Fruit fly (Drosophila melanogaster) whole organism, embryonic: ENCODE results near the gene stet.
A peak's percentile ranks its signal among the peaks of the same experiment; 100 is the strongest.

Experiments
- CG11093 ChIP-seq: fragments of 200-800 bp; sonication (Bioruptor generic); IDR thresholded peaks from 3 replicates; pipeline ENCODE4 v1.3.6; 2022; ENCODE audit warnings: missing biosample characterization, missing genetic modification characterization
- CG11504 ChIP-seq: fragments of 200-800 bp; sonication (Bioruptor generic); optimal IDR thresholded peaks from 3 replicates; lab custom pipeline; 2019; ENCODE audit warnings: missing biosample characterization, mild to moderate bottlenecking, missing genetic modification characterization, moderate library complexity
- CG11696 ChIP-seq: fragments of 200-800 bp; sonication (Bioruptor generic); IDR thresholded peaks from 2 replicates; pipeline ENCODE4 v1.3.6; 2022; ENCODE audit warnings: missing biosample characterization, missing genetic modification characterization
- CG11723 ChIP-seq: fragments of 200-800 bp; sonication (Bioruptor generic); optimal IDR thresholded peaks from 2 replicates; lab custom pipeline; 2017; ENCODE audit warnings: missing biosample characterization, mild to moderate bottlenecking, missing genetic modification characterization
- CG12071 ChIP-seq: fragments of 200-800 bp; sonication (Bioruptor generic); optimal IDR thresholded peaks from 3 replicates; lab custom pipeline; 2018; ENCODE audit warnings: missing biosample characterization, mild to moderate bottlenecking, missing genetic modification characterization
- CG12219 ChIP-seq: fragments of 200-800 bp; sonication (Bioruptor generic); optimal IDR thresholded peaks from 3 replicates; lab custom pipeline; 2018; ENCODE audit warnings: missing biosample characterization, mild to moderate bottlenecking, missing genetic modification characterization
- CG12391 ChIP-seq: fragments of 200-800 bp; sonication (Bioruptor generic); optimal IDR thresholded peaks from 3 replicates; lab custom pipeline; 2018; ENCODE audit warnings: missing biosample characterization, mild to moderate bottlenecking, missing genetic modification characterization, moderate library complexity
- CG12942 ChIP-seq: fragments of 200-800 bp; sonication (Bioruptor generic); optimal IDR thresholded peaks from 3 replicates; lab custom pipeline; 2016; ENCODE audit warnings: missing biosample characterization, missing genetic modification characterization
- CG13296 ChIP-seq: fragments of 200-800 bp; sonication (Bioruptor generic); optimal IDR thresholded peaks from 3 replicates; lab custom pipeline; 2018; ENCODE audit warnings: missing biosample characterization, mild to moderate bottlenecking, missing genetic modification characterization
- CG14710 ChIP-seq: fragments of 200-800 bp; sonication (Bioruptor generic); optimal IDR thresholded peaks from 3 replicates; lab custom pipeline; 2019; ENCODE audit warnings: missing biosample characterization, mild to moderate bottlenecking, missing genetic modification characterization, moderate library complexity
- CG15269 ChIP-seq: fragments of 200-800 bp; sonication (Bioruptor generic); optimal IDR thresholded peaks from 2 replicates; lab custom pipeline; 2018; ENCODE audit warnings: missing biosample characterization, mild to moderate bottlenecking, missing genetic modification characterization, moderate library complexity
- CG15514 ChIP-seq: fragments of 200-800 bp; sonication (Bioruptor generic); optimal IDR thresholded peaks from 3 replicates; lab custom pipeline; 2017; ENCODE audit warnings: missing biosample characterization, missing genetic modification characterization, mild to moderate bottlenecking, moderate library complexity, missing genetic modification reagents
- CG17328 ChIP-seq: fragments of 200-800 bp; sonication (Bioruptor generic); IDR thresholded peaks from 2 replicates; pipeline ENCODE4 v1.3.6; 2022; ENCODE audit warnings: missing biosample characterization, missing genetic modification characterization
- CG17568 ChIP-seq: fragments of 200-800 bp; sonication (Bioruptor generic); optimal IDR thresholded peaks from 2 replicates; lab custom pipeline; 2018; ENCODE audit warnings: missing biosample characterization, mild to moderate bottlenecking, missing genetic modification characterization, moderate library complexity
- CG18764 ChIP-seq: fragments of 200-800 bp; sonication (Bioruptor generic); optimal IDR thresholded peaks from 3 replicates; lab custom pipeline; 2016; ENCODE audit warnings: missing biosample characterization, missing genetic modification characterization
- CG2199 ChIP-seq: fragments of 200-800 bp; sonication (Bioruptor generic); IDR thresholded peaks from 3 replicates; pipeline ENCODE4 v1.3.6; 2022; ENCODE audit warnings: missing biosample characterization, missing genetic modification characterization
- CG4282 ChIP-seq: fragments of 200-800 bp; sonication (Bioruptor generic); optimal IDR thresholded peaks from 2 replicates; lab custom pipeline; 2016; ENCODE audit warnings: missing biosample characterization, missing genetic modification characterization
- CG6654 ChIP-seq: fragments of 200-800 bp; sonication (Bioruptor generic); optimal IDR thresholded peaks from 2 replicates; lab custom pipeline; 2017; ENCODE audit warnings: missing biosample characterization, mild to moderate bottlenecking, missing genetic modification characterization
- CG6683 ChIP-seq: fragments of 200-800 bp; sonication (Bioruptor generic); optimal IDR thresholded peaks from 2 replicates; lab custom pipeline; 2017; ENCODE audit warnings: missing biosample characterization, mild to moderate bottlenecking, missing genetic modification characterization, missing genetic modification reagents
- CG6813 ChIP-seq: fragments of 200-800 bp; sonication (Bioruptor generic); optimal IDR thresholded peaks from 2 replicates; lab custom pipeline; 2017; ENCODE audit warnings: missing biosample characterization, missing genetic modification characterization, mild to moderate bottlenecking, moderate library complexity, missing genetic modification reagents
- CG7928 ChIP-seq: fragments of 200-800 bp; sonication (Bioruptor generic); optimal IDR thresholded peaks from 2 replicates; lab custom pipeline; 2017; ENCODE audit warnings: missing biosample characterization, mild to moderate bottlenecking, missing genetic modification characterization
- CG8924 ChIP-seq: fragments of 200-800 bp; optimal IDR thresholded peaks from 3 replicates; lab custom pipeline; 2019; ENCODE audit warnings: missing biosample characterization, mild to moderate bottlenecking, missing genetic modification characterization, moderate library complexity
- CG9215 ChIP-seq: fragments of 200-800 bp; sonication (Bioruptor generic); IDR thresholded peaks from 2 replicates; pipeline ENCODE4 v1.3.6; 2022; ENCODE audit warnings: missing biosample characterization, missing genetic modification characterization
- CG9437 ChIP-seq: fragments of 200-800 bp; sonication (Bioruptor generic); optimal IDR thresholded peaks from 2 replicates; lab custom pipeline; 2018; ENCODE audit warnings: missing biosample characterization, mild to moderate bottlenecking, missing genetic modification characterization
- Dek ChIP-seq: fragments of 200-800 bp; sonication (Bioruptor generic); optimal IDR thresholded peaks from 3 replicates; lab custom pipeline; 2019; ENCODE audit warnings: missing biosample characterization, mild to moderate bottlenecking, missing genetic modification characterization, moderate library complexity
- Dip3 ChIP-seq: fragments of 200-800 bp; sonication (Bioruptor generic); optimal IDR thresholded peaks from 3 replicates; lab custom pipeline; 2016; ENCODE audit warnings: missing biosample characterization, missing genetic modification characterization
- HmgD ChIP-seq: fragments of 200-800 bp; sonication (Bioruptor generic); optimal IDR thresholded peaks from 3 replicates; lab custom pipeline; 2016; ENCODE audit warnings: missing biosample characterization, missing genetic modification characterization
- Lim3 ChIP-seq: fragments of 200-800 bp; sonication (Bioruptor generic); IDR thresholded peaks from 2 replicates; pipeline ENCODE4 v1.3.6; 2022; ENCODE audit warnings: missing biosample characterization, missing genetic modification characterization
- MBD-R2 ChIP-seq: fragments of 200-800 bp; sonication (Bioruptor generic); IDR thresholded peaks from 2 replicates; pipeline ENCODE4 v1.3.6; 2022; ENCODE audit warnings: missing biosample characterization, missing genetic modification characterization
- Mes4 ChIP-seq: fragments of 200-800 bp; sonication (Bioruptor generic); optimal IDR thresholded peaks from 2 replicates; lab custom pipeline; 2016; ENCODE audit warnings: missing biosample characterization, missing genetic modification characterization
- Nf-YA ChIP-seq: fragments of 200-800 bp; sonication (Bioruptor generic); IDR thresholded peaks from 2 replicates; pipeline ENCODE4 v1.3.6; 2022; ENCODE audit warnings: missing biosample characterization, missing genetic modification characterization
- Oli ChIP-seq: fragments of 200-800 bp; sonication (Bioruptor generic); optimal IDR thresholded peaks from 2 replicates; lab custom pipeline; 2018; ENCODE audit warnings: missing biosample characterization, mild to moderate bottlenecking, missing genetic modification characterization, moderate library complexity
- Spps ChIP-seq: fragments of 200-800 bp; sonication (Bioruptor generic); optimal IDR thresholded peaks from 2 replicates; lab custom pipeline; 2018; ENCODE audit warnings: missing biosample characterization, mild to moderate bottlenecking, missing genetic modification characterization
- ash1 ChIP-seq: fragments of 200-800 bp; sonication (Bioruptor generic); optimal IDR thresholded peaks from 2 replicates; lab custom pipeline; 2018; ENCODE audit warnings: missing biosample characterization, mild to moderate bottlenecking, missing genetic modification characterization
- bsh ChIP-seq, 2 experiments: fragments of 200-800 bp; sonication (Bioruptor generic); optimal IDR thresholded peaks; 2 replicates each; lab custom pipeline; 2017 to 2018; ENCODE audit warnings: mild to moderate bottlenecking in 2 of 2, missing biosample characterization in 2 of 2, missing genetic modification characterization in 2 of 2, moderate library complexity in 1 of 2
- ems ChIP-seq: fragments of 200-800 bp; sonication (Bioruptor generic); optimal IDR thresholded peaks from 3 replicates; lab custom pipeline; 2016; ENCODE audit warnings: missing biosample characterization, missing genetic modification characterization
- fd102C ChIP-seq: fragments of 200-800 bp; sonication (Bioruptor generic); optimal IDR thresholded peaks from 2 replicates; lab custom pipeline; 2018; ENCODE audit warnings: missing biosample characterization, mild to moderate bottlenecking, missing genetic modification characterization, moderate library complexity
- gem ChIP-seq: fragments of 200-800 bp; sonication (Bioruptor generic); optimal IDR thresholded peaks from 2 replicates; lab custom pipeline; 2019; ENCODE audit warnings: missing biosample characterization, mild to moderate bottlenecking, missing genetic modification characterization, moderate library complexity
- gro ChIP-seq: fragments of 200-800 bp; sonication (Bioruptor generic); optimal IDR thresholded peaks from 2 replicates; lab custom pipeline; 2016; ENCODE audit warnings: missing biosample characterization, missing genetic modification characterization
- gsb ChIP-seq: fragments of 200-800 bp; sonication (Bioruptor generic); IDR thresholded peaks from 2 replicates; pipeline ENCODE4 v1.3.6; 2022; ENCODE audit warnings: missing biosample characterization, missing genetic modification characterization
- jigr1 ChIP-seq: fragments of 200-800 bp; sonication (Bioruptor generic); IDR thresholded peaks from 3 replicates; pipeline ENCODE4 v1.3.6; 2022; ENCODE audit warnings: missing biosample characterization, missing genetic modification characterization
- jumu ChIP-seq: fragments of 200-800 bp; sonication (Bioruptor generic); optimal IDR thresholded peaks from 3 replicates; lab custom pipeline; 2016; ENCODE audit warnings: missing biosample characterization, missing genetic modification characterization
- lmd ChIP-seq: fragments of 200-800 bp; sonication (Bioruptor generic); IDR thresholded peaks from 2 replicates; pipeline ENCODE4 v1.3.6; 2022; ENCODE audit warnings: missing biosample characterization, missing genetic modification characterization
- onecut ChIP-seq: fragments of 200-800 bp; sonication (Bioruptor generic); IDR thresholded peaks from 2 replicates; pipeline ENCODE4 v1.3.6; 2022; ENCODE audit warnings: missing biosample characterization, missing genetic modification characterization
- pho ChIP-seq: fragments of 200-800 bp; sonication (Bioruptor generic); optimal IDR thresholded peaks from 2 replicates; lab custom pipeline; 2016; ENCODE audit warnings: missing biosample characterization, missing genetic modification characterization
- pnt ChIP-seq: fragments of 200-800 bp; sonication (Bioruptor generic); optimal IDR thresholded peaks from 3 replicates; lab custom pipeline; 2016; ENCODE audit warnings: missing biosample characterization, missing genetic modification characterization
- row ChIP-seq: fragments of 200-800 bp; sonication (Bioruptor generic); IDR thresholded peaks from 3 replicates; pipeline ENCODE4 v1.3.6; 2022; ENCODE audit warnings: missing biosample characterization, missing genetic modification characterization
- sr ChIP-seq: fragments of 200-800 bp; sonication (Bioruptor generic); IDR thresholded peaks from 3 replicates; pipeline ENCODE4 v1.3.6; 2022; ENCODE audit warnings: missing biosample characterization, missing genetic modification characterization
- tup ChIP-seq: fragments of 200-800 bp; sonication (Bioruptor generic); optimal IDR thresholded peaks from 2 replicates; lab custom pipeline; 2016; ENCODE audit warnings: missing biosample characterization, mild to moderate bottlenecking, missing genetic modification characterization, moderate library complexity

Gene stet

DNA sequence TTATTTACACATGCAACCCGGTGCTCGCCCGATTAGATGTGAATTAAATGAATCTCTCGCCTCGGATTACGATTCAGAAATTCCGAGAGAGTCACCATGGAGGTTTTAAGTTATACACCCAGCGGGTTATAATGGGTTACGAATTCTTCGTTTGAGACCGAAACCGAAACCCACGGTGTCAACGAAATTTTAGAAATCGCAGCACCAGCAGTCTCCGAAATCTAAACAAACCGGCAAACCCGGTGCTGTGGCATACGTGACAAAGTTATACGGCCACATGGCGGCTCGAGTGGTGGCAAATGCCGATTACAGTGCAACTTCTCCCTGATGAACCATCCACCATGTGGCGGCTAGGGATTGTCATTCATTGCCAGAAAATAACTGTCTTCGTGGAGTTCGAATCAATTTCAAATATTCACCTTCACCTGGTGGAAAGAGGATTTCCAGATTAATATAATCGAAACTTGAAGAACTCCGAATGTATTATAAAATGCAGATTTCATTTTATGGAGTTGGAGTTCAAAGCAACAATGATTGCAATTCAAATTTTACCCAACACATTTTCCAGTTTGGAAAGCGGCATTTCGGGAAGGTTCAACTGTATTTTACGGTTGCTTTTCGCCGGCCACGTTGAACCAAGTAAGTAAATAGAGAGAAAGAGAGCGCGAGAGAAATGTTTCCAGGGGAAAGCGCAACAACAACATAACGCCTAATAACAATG, 26.6 kb upstream of the stet start (continued):
- TF ChIP-seq CG12391 (tag; lab: Kevin White, UChicago) (peak; percentile 75), row (GFP tag; lab: Robert Waterston, UW) (peak; percentile 78), Mes4 (GFP tag; lab: Kevin White, UChicago) (peak; percentile 57), Oli (tag; lab: Kevin White, UChicago) (peak; percentile 82), CG13296 (GFP tag; lab: Kevin White, UChicago) (peak; percentile 11), jigr1 (GFP tag; lab: Robert Waterston, UW) (0 out of 3 replicates have a peak, but pooled peaks have one; percentile 37), CG9215 (GFP tag; lab: Robert Waterston, UW) (peak; percentile 37; the same call in 1 of the 2 replicates), CG11093 (GFP tag; lab: Robert Waterston, UW) (peak; percentile 57; the same call in 1 of the 3 replicates), jumu (peak; percentile 52), CG12942 (GFP tag; lab: Kevin White, UChicago) (peak; percentile 62), CG6813 (GFP tag; lab: Kevin White, UChicago) (peak; percentile 69), gsb (GFP tag; lab: Robert Waterston, UW) (no peak), onecut (peak; percentile 65), ems (GFP tag; lab: Kevin White, UChicago) (no peak), sr (GFP tag; lab: Robert Waterston, UW) (no peak), CG2199 (GFP tag; lab: Robert Waterston, UW) (peak; percentile 76; the same call in 2 of the 3 replicates), CG17568 (GFP tag; lab: Kevin White, UChicago) (peak; percentile 32), CG11504 (tag; lab: Kevin White, UChicago) (peak; percentile 83), Spps (tag; lab: Kevin White, UChicago) (peak; percentile 35), gem (tag; lab: Kevin White, UChicago) (peak; percentile 82), gro (GFP tag; lab: Kevin White, UChicago) (no peak), Nf-YA (GFP tag; lab: Robert Waterston, UW) (no peak), lmd (peak; percentile 59), pho (GFP tag; lab: Kevin White, UChicago) (peak; percentile 40), CG4282 (no peak), CG18764 (GFP tag; lab: Kevin White, UChicago) (peak; percentile 33), pnt (GFP tag; lab: Kevin White, UChicago) (peak; percentile 56), ash1 (GFP tag; lab: Kevin White, UChicago) (no peak), CG6683 (GFP tag; lab: Kevin White, UChicago) (no peak), Lim3 (GFP tag; lab: Robert Waterston, UW) (no peak), CG12071 (GFP tag; lab: Kevin White, UChicago) (peak; percentile 53), CG14710 (tag; lab: Kevin White, UChicago) (peak; percentile 67), fd102C (GFP tag; lab: Kevin White, UChicago) (no peak), CG17328 (GFP tag; lab: Robert Waterston, UW) (peak; percentile 74), bsh (GFP tag; optimal IDR thresholded peaks at IDR 0.05; lab: Kevin White, UChicago) (peak in 1 of 2 experiments; percentile 84), CG7928 (GFP tag; lab: Kevin White, UChicago) (no peak), CG12219 (peak; percentile 68), CG11723 (peak; percentile 74), HmgD (GFP tag; lab: Kevin White, UChicago) (peak; percentile 21), CG6654 (peak; percentile 41), Dek (tag; lab: Kevin White, UChicago) (peak; percentile 47), CG9437 (peak; percentile 73), CG15514 (GFP tag; lab: Kevin White, UChicago) (no peak), CG8924 (tag; lab: Kevin White, UChicago) (peak; percentile 81), MBD-R2 (GFP tag; lab: Robert Waterston, UW) (no peak), Dip3 (GFP tag; lab: Kevin White, UChicago) (peak; percentile 71), CG15269 (tag; lab: Kevin White, UChicago) (peak; percentile 58), CG11696 (no peak), tup (GFP tag; lab: Kevin White, UChicago) (no peak)
